Worm (Caenorhabditis elegans) whole organism, midembryonic: Measurements from ENCODE around the gene col-109.

ENCODE experiments used
- T22C8.4 ChIP-seq: fragments of 200-800 bp; sonication (Bioruptor generic); IDR thresholded peaks from 2 replicates; pipeline ENCODE4 v1.3.6; 2022; ENCODE audit warnings: missing genetic modification characterization, missing compliant biosample characterization
- cog-1 ChIP-seq: sonication (generic microtip); optimal IDR thresholded peaks from 2 replicates; lab custom pipeline; 2016; ENCODE audit warnings: missing genetic modification characterization, missing compliant biosample characterization
- flt-1 ChIP-seq: fragments of 200-800 bp; sonication (Bioruptor generic); IDR thresholded peaks from 2 replicates; pipeline ENCODE4 v1.3.6; 2022; ENCODE audit warnings: missing genetic modification characterization, missing compliant biosample characterization
- klf-2 ChIP-seq: fragments of 200-800 bp; sonication (Bioruptor generic); conservative IDR thresholded peaks from 2 replicates; pipeline ENCODE4 v1.3.6; 2022; ENCODE audit warnings: missing genetic modification reagents, missing genetic modification characterization, missing compliant biosample characterization
- med-1 ChIP-seq: sonication (generic microtip); optimal IDR thresholded peaks from 2 replicates; lab custom pipeline; 2017; ENCODE audit warnings: missing genetic modification characterization, mild to moderate bottlenecking, missing compliant biosample characterization, antibody characterized with exemption, missing genetic modification reagents; ENCODE audit not compliant: insufficient read depth
- ref-1 ChIP-seq: fragments of 200-800 bp; sonication (Bioruptor generic); conservative IDR thresholded peaks from 2 replicates; pipeline ENCODE4 v1.3.6; 2022; ENCODE audit warnings: missing genetic modification reagents, missing genetic modification characterization, missing compliant biosample characterization
- tab-1 ChIP-seq: fragments of 200-800 bp; sonication (Bioruptor generic); IDR thresholded peaks from 2 replicates; pipeline ENCODE4 v1.3.6; 2022; ENCODE audit warnings: missing genetic modification characterization, missing compliant biosample characterization
- ztf-23 ChIP-seq: fragments of 200-800 bp; sonication (Bioruptor generic); IDR thresholded peaks from 2 replicates; pipeline ENCODE4 v1.3.6; 2022; ENCODE audit warnings: missing genetic modification reagents, missing genetic modification characterization, missing compliant biosample characterization
- ztf-29 ChIP-seq: fragments of 200-800 bp; sonication (Bioruptor generic); IDR thresholded peaks from 2 replicates; pipeline ENCODE4 v1.3.6; 2022; ENCODE audit warnings: missing genetic modification reagents, missing genetic modification characterization, missing compliant biosample characterization

Gene col-109

ce11 chrIV:1826737-1827136 lies 6.7 kb upstream of the col-109 start:
- TF ChIP-seq ztf-29 (GFP tag; lab: Robert Waterston, UW) (no peak), med-1 (GFP tag; lab: Kevin White, UChicago) (no peak), klf-2 (GFP tag; lab: Robert Waterston, UW) (no peak), ref-1 (GFP tag; lab: Robert Waterston, UW) (no peak), flt-1 (GFP tag; lab: Robert Waterston, UW) (no peak), T22C8.4 (GFP tag; lab: Robert Waterston, UW) (no peak), cog-1 (tag; lab: Kevin White, UChicago) (no peak), ztf-23 (no peak), tab-1 (GFP tag; lab: Robert Waterston, UW) (no peak)

ce11 chrIV:1825789-1826188 lies 5.7 kb upstream of the col-109 start:
- no peak for TF ChIP-seq ref-1 (GFP tag; lab: Robert Waterston, UW)
- no peak for TF ChIP-seq ztf-23
- no peak for TF ChIP-seq T22C8.4 (GFP tag; lab: Robert Waterston, UW)
- no peak for TF ChIP-seq tab-1 (GFP tag; lab: Robert Waterston, UW)
- TF ChIP-seq med-1 (GFP tag; lab: Kevin White, UChicago), result no peak
- TF ChIP-seq klf-2 (GFP tag; lab: Robert Waterston, UW), result no peak
- TF ChIP-seq cog-1 (tag; lab: Kevin White, UChicago), result no peak
- TF ChIP-seq ztf-29 (GFP tag; lab: Robert Waterston, UW), result no peak
- TF ChIP-seq flt-1 (GFP tag; lab: Robert Waterston, UW), result no peak

- TF ChIP-seq T22C8.4 (GFP tag; lab: Robert Waterston, UW), result no peak
Measured at ce11 chrIV:1824065-1824531, 4.0 kb upstream of the col-109 start, which contains the start of gene cmk-1. TSS of gene cmk-1 (plus strand) at chrIV:1824481.

ce11 chrIV:1821550-1821949 lies 1.5 kb upstream of the col-109 start, which contains the start of gene Y38C1BA.4:
TSS of gene Y38C1BA.4 (plus strand) at chrIV:1821850.
- TF ChIP-seq tab-1 (GFP tag; lab: Robert Waterston, UW), result no peak
- TF ChIP-seq ref-1 (GFP tag; lab: Robert Waterston, UW), result no peak
- TF ChIP-seq T22C8.4 (GFP tag; lab: Robert Waterston, UW), result no peak
- no peak for TF ChIP-seq med-1 (GFP tag; lab: Kevin White, UChicago)
- no peak for TF ChIP-seq ztf-23

ce11 chrIV:1818467-1819076 lies 1.5 kb downstream of the col-109 start:
- TF ChIP-seq tab-1 (GFP tag; lab: Robert Waterston, UW) (no peak), T22C8.4 (GFP tag; lab: Robert Waterston, UW) (no peak), med-1 (GFP tag; lab: Kevin White, UChicago) (no peak), ztf-23 (no peak), cog-1 (tag; lab: Kevin White, UChicago) (no peak), ref-1 (GFP tag; lab: Robert Waterston, UW) (no peak), klf-2 (GFP tag; lab: Robert Waterston, UW) (no peak), ztf-29 (GFP tag; lab: Robert Waterston, UW) (no peak), flt-1 (GFP tag; lab: Robert Waterston, UW) (no peak)

ce11 chrIV:1816238-1816637 lies 3.8 kb downstream of the col-109 start:
- TF ChIP-seq ztf-29 (GFP tag; lab: Robert Waterston, UW) (no peak), flt-1 (GFP tag; lab: Robert Waterston, UW) (no peak), med-1 (GFP tag; lab: Kevin White, UChicago) (no peak), cog-1 (tag; lab: Kevin White, UChicago) (no peak), ref-1 (GFP tag; lab: Robert Waterston, UW) (no peak), klf-2 (GFP tag; lab: Robert Waterston, UW) (no peak), T22C8.4 (GFP tag; lab: Robert Waterston, UW) (no peak)

- TF ChIP-seq T22C8.4 (GFP tag; lab: Robert Waterston, UW), result no peak
- TF ChIP-seq tab-1 (GFP tag; lab: Robert Waterston, UW), result no peak
- TF ChIP-seq klf-2 (GFP tag; lab: Robert Waterston, UW), result no peak
- no peak for TF ChIP-seq ztf-23
- TF ChIP-seq ref-1 (GFP tag; lab: Robert Waterston, UW), result no peak
- TF ChIP-seq ztf-29 (GFP tag; lab: Robert Waterston, UW), result no peak
- no peak for TF ChIP-seq flt-1 (GFP tag; lab: Robert Waterston, UW)
- TF ChIP-seq med-1 (GFP tag; lab: Kevin White, UChicago), result no peak
- TF ChIP-seq cog-1 (tag; lab: Kevin White, UChicago), result no peak
Measured at ce11 chrIV:1814764-1815518, 5.1 kb downstream of the col-109 start, which contains the start of gene snn-1. TSS of gene snn-1 (minus strand) at chrIV:1815118.

ce11 chrIV:1813869-1814268 lies 6.2 kb downstream of the col-109 start:
- TF ChIP-seq T22C8.4 (GFP tag; lab: Robert Waterston, UW) (no peak), ztf-23 (no peak), med-1 (GFP tag; lab: Kevin White, UChicago) (no peak), ztf-29 (GFP tag; lab: Robert Waterston, UW) (no peak), flt-1 (GFP tag; lab: Robert Waterston, UW) (no peak), ref-1 (GFP tag; lab: Robert Waterston, UW) (no peak), klf-2 (GFP tag; lab: Robert Waterston, UW) (no peak), tab-1 (GFP tag; lab: Robert Waterston, UW) (no peak)

- TF ChIP-seq ztf-23, result no peak
- no peak for TF ChIP-seq cog-1 (tag; lab: Kevin White, UChicago)
- no peak for TF ChIP-seq ztf-29 (GFP tag; lab: Robert Waterston, UW)
- no peak for TF ChIP-seq ref-1 (GFP tag; lab: Robert Waterston, UW)
- TF ChIP-seq klf-2 (GFP tag; lab: Robert Waterston, UW), result no peak
- TF ChIP-seq tab-1 (GFP tag; lab: Robert Waterston, UW), result no peak
- no peak for TF ChIP-seq T22C8.4 (GFP tag; lab: Robert Waterston, UW)
- no peak for TF ChIP-seq flt-1 (GFP tag; lab: Robert Waterston, UW)
- TF ChIP-seq med-1 (GFP tag; lab: Kevin White, UChicago), result no peak
Measured at ce11 chrIV:1804613-1805012, 15.4 kb downstream of the col-109 start.
